Worm (Caenorhabditis elegans) whole organism, mixed stage, embryonic: ENCODE measurements around the gene C25A11.2.

ENCODE experiments used
- M03D4.4 ChIP-seq: sonication (generic microtip); optimal IDR thresholded peaks from 2 replicates; lab custom pipeline; 2017; ENCODE audit warnings: mild to moderate bottlenecking, missing genetic modification characterization, missing compliant biosample characterization
- bed-3 ChIP-seq: fragments of 200-800 bp; sonication (Bioruptor generic); optimal IDR thresholded peaks from 3 replicates; lab custom pipeline; 2018; ENCODE audit warnings: mild to moderate bottlenecking, missing genetic modification characterization, moderate library complexity, missing compliant biosample characterization
- blmp-1 ChIP-seq: fragments of 150-350 bp; optimal IDR thresholded peaks from 2 replicates; lab custom pipeline; 2014; ENCODE audit warnings: missing biosample characterization, missing genetic modification characterization
- ceh-43 ChIP-seq: fragments of 200-800 bp; sonication (Bioruptor generic); optimal IDR thresholded peaks from 2 replicates; lab custom pipeline; 2018; ENCODE audit warnings: mild to moderate bottlenecking, missing genetic modification characterization, moderate library complexity, missing compliant biosample characterization
- ceh-83 ChIP-seq: fragments of 200-800 bp; sonication (Bioruptor generic); optimal IDR thresholded peaks from 2 replicates; lab custom pipeline; 2018; ENCODE audit warnings: mild to moderate bottlenecking, missing genetic modification characterization, missing compliant biosample characterization
- ces-1 ChIP-seq: fragments of 150-350 bp; optimal IDR thresholded peaks from 2 replicates; lab custom pipeline; 2014; ENCODE audit warnings: missing biosample characterization, missing genetic modification reagents, missing genetic modification characterization
- cnd-1 ChIP-seq: fragments of 200-800 bp; sonication (Bioruptor generic); optimal IDR thresholded peaks from 2 replicates; lab custom pipeline; 2018; ENCODE audit warnings: mild to moderate bottlenecking, missing genetic modification characterization, missing compliant biosample characterization
- drap-1 ChIP-seq: fragments of 200-800 bp; sonication (Bioruptor generic); optimal IDR thresholded peaks from 3 replicates; lab custom pipeline; 2018; ENCODE audit warnings: mild to moderate bottlenecking, missing genetic modification characterization, missing compliant biosample characterization
- elt-1 ChIP-seq: sonication (generic microtip); optimal IDR thresholded peaks from 2 replicates; lab custom pipeline; 2017; ENCODE audit warnings: missing genetic modification characterization, mild to moderate bottlenecking, missing compliant biosample characterization, antibody characterized with exemption, moderate library complexity, borderline replicate concordance; ENCODE audit not compliant: insufficient read depth
- elt-3 ChIP-seq: fragments of 150-350 bp; optimal IDR thresholded peaks from 2 replicates; lab custom pipeline; 2014; ENCODE audit warnings: missing biosample characterization, missing genetic modification characterization
- flh-1 ChIP-seq: fragments of 200-800 bp; sonication (Bioruptor generic); optimal IDR thresholded peaks from 2 replicates; lab custom pipeline; 2018; ENCODE audit warnings: mild to moderate bottlenecking, missing genetic modification characterization, moderate library complexity, missing compliant biosample characterization
- ham-2 ChIP-seq: fragments of 200-800 bp; sonication (Bioruptor generic); optimal IDR thresholded peaks from 2 replicates; lab custom pipeline; 2018; ENCODE audit warnings: mild to moderate bottlenecking, missing genetic modification characterization, missing compliant biosample characterization
- hlh-1 ChIP-seq: fragments of 150-350 bp; optimal IDR thresholded peaks from 2 replicates; lab custom pipeline; 2014; ENCODE audit warnings: missing biosample characterization, missing genetic modification reagents, missing genetic modification characterization
- lin-13 ChIP-seq: fragments of 150-350 bp; optimal IDR thresholded peaks from 2 replicates; lab custom pipeline; 2014; ENCODE audit warnings: missing biosample characterization, missing genetic modification characterization
- lin-32 ChIP-seq: fragments of 200-800 bp; sonication (Bioruptor generic); optimal IDR thresholded peaks from 2 replicates; lab custom pipeline; 2018; ENCODE audit warnings: mild to moderate bottlenecking, missing genetic modification characterization, missing compliant biosample characterization
- lsy-2 ChIP-seq: fragments of 150-350 bp; optimal IDR thresholded peaks from 2 replicates; lab custom pipeline; 2014; ENCODE audit warnings: missing biosample characterization, missing genetic modification characterization
- mab-5 ChIP-seq: fragments of 150-350 bp; optimal IDR thresholded peaks from 2 replicates; lab custom pipeline; 2014; ENCODE audit warnings: missing biosample characterization, missing genetic modification characterization
- mep-1 ChIP-seq: fragments of 150-350 bp; optimal IDR thresholded peaks from 2 replicates; lab custom pipeline; 2017; ENCODE audit warnings: missing biosample characterization, missing genetic modification reagents, missing genetic modification characterization, inconsistent platforms
- mls-2 ChIP-seq: sonication (generic microtip); optimal IDR thresholded peaks from 2 replicates; lab custom pipeline; 2016; ENCODE audit warnings: mild to moderate bottlenecking, missing genetic modification characterization, moderate library complexity, missing compliant biosample characterization
- nhr-12 ChIP-seq: fragments of 150-350 bp; optimal IDR thresholded peaks from 2 replicates; lab custom pipeline; 2014; ENCODE audit warnings: missing biosample characterization, missing genetic modification characterization
- nhr-2 ChIP-seq: fragments of 150-350 bp; optimal IDR thresholded peaks from 2 replicates; lab custom pipeline; 2014; ENCODE audit warnings: missing biosample characterization, missing genetic modification characterization
- nhr-237 ChIP-seq: fragments of 150-350 bp; optimal IDR thresholded peaks from 2 replicates; lab custom pipeline; 2014; ENCODE audit warnings: missing biosample characterization, missing genetic modification characterization
- nhr-28 ChIP-seq: fragments of 150-350 bp; optimal IDR thresholded peaks from 2 replicates; lab custom pipeline; 2014; ENCODE audit warnings: missing biosample characterization, missing genetic modification characterization
- nhr-76 ChIP-seq: sonication (generic microtip); optimal IDR thresholded peaks from 2 replicates; lab custom pipeline; 2017; ENCODE audit warnings: missing biosample characterization, missing genetic modification characterization
- pha-4 ChIP-seq: fragments of 150-350 bp; optimal IDR thresholded peaks from 2 replicates; lab custom pipeline; 2018; ENCODE audit warnings: missing biosample characterization, missing genetic modification reagents, missing genetic modification characterization
- sem-2 ChIP-seq: fragments of 200-800 bp; sonication (Bioruptor generic); optimal IDR thresholded peaks from 2 replicates; lab custom pipeline; 2018; ENCODE audit warnings: mild to moderate bottlenecking, missing genetic modification characterization, missing compliant biosample characterization
- snpc-4 ChIP-seq: fragments of 150-350 bp; optimal IDR thresholded peaks from 2 replicates; lab custom pipeline; 2014; ENCODE audit warnings: missing biosample characterization, missing genetic modification characterization
- sptf-1 ChIP-seq: sonication (generic microtip); optimal IDR thresholded peaks from 2 replicates; lab custom pipeline; 2017; ENCODE audit warnings: mild to moderate bottlenecking, missing genetic modification characterization, moderate library complexity, missing compliant biosample characterization
- tbx-8 ChIP-seq: fragments of 200-800 bp; sonication (Bioruptor generic); optimal IDR thresholded peaks from 2 replicates; lab custom pipeline; 2018; ENCODE audit warnings: mild to moderate bottlenecking, missing genetic modification characterization, moderate library complexity, missing compliant biosample characterization
- unc-120 ChIP-seq: sonication (generic microtip); optimal IDR thresholded peaks from 2 replicates; lab custom pipeline; 2017; ENCODE audit warnings: missing genetic modification characterization, missing compliant biosample characterization; ENCODE audit not compliant: poor library complexity, severe bottlenecking
- unc-39 ChIP-seq: fragments of 150-350 bp; optimal IDR thresholded peaks from 2 replicates; lab custom pipeline; 2014; ENCODE audit warnings: missing biosample characterization, missing genetic modification characterization
- unc-62 ChIP-seq: fragments of 150-350 bp; optimal IDR thresholded peaks from 2 replicates; lab custom pipeline; 2014; ENCODE audit warnings: missing biosample characterization, missing genetic modification reagents, missing genetic modification characterization
- zip-8 ChIP-seq: fragments of 150-350 bp; optimal IDR thresholded peaks from 2 replicates; lab custom pipeline; 2014; ENCODE audit warnings: missing biosample characterization, missing genetic modification characterization
- ztf-11 ChIP-seq: fragments of 150-350 bp; optimal IDR thresholded peaks from 2 replicates; lab custom pipeline; 2014; ENCODE audit warnings: missing biosample characterization, missing genetic modification characterization

C25A11.2 gene

ce11 chrX:9105075-9105474, 8.8 kb upstream of the C25A11.2 start:
- no peak for TF ChIP-seq nhr-12 (tag; lab: Kevin White, UChicago)
- no peak for TF ChIP-seq zip-8 (tag; lab: Kevin White, UChicago)
- no peak for TF ChIP-seq nhr-237 (tag; lab: Kevin White, UChicago)
- TF ChIP-seq ceh-83 (GFP tag; lab: Kevin White, UChicago) = no peak
- no peak for TF ChIP-seq lin-13 (tag; lab: Kevin White, UChicago)
- TF ChIP-seq lin-32 (GFP tag; lab: Kevin White, UChicago) = no peak
- TF ChIP-seq unc-62 (GFP tag; lab: Kevin White, UChicago) = no peak
- no peak for TF ChIP-seq ceh-43 (GFP tag; lab: Kevin White, UChicago)
- no peak for TF ChIP-seq nhr-76 (tag; lab: Kevin White, UChicago)
- no peak for TF ChIP-seq cnd-1 (tag; lab: Kevin White, UChicago)
- no peak for TF ChIP-seq mab-5

ce11 chrX:9105888-9106287, 8.0 kb upstream of the C25A11.2 start:
- no peak for TF ChIP-seq nhr-76 (tag; lab: Kevin White, UChicago)
- no peak for TF ChIP-seq hlh-1 (tag; lab: Kevin White, UChicago)
- TF ChIP-seq nhr-2 = no peak
- TF ChIP-seq elt-1 (tag; lab: Kevin White, UChicago) = no peak
- TF ChIP-seq mls-2 = no peak

- no peak for TF ChIP-seq ces-1 (GFP tag; lab: Kevin White, UChicago)
- no peak for TF ChIP-seq ceh-83 (GFP tag; lab: Kevin White, UChicago)
- no peak for TF ChIP-seq drap-1 (GFP tag; lab: Kevin White, UChicago)
- TF ChIP-seq sptf-1 = no peak
- no peak for TF ChIP-seq unc-39 (tag; lab: Kevin White, UChicago)
- no peak for TF ChIP-seq flh-1 (GFP tag; lab: Kevin White, UChicago)
Measured at ce11 chrX:9107866-9108265, 6.0 kb upstream of the C25A11.2 start.

- TF ChIP-seq bed-3 (no peak), lin-32 (GFP tag; lab: Kevin White, UChicago) (no peak), unc-120 (tag; lab: Kevin White, UChicago) (no peak), lsy-2 (tag; lab: Kevin White, UChicago) (no peak), elt-3 (tag; lab: Kevin White, UChicago) (no peak), M03D4.4 (tag; lab: Kevin White, UChicago) (no peak), tbx-8 (GFP tag; lab: Kevin White, UChicago) (no peak), nhr-237 (tag; lab: Kevin White, UChicago) (no peak), mls-2 (no peak), nhr-28 (tag; lab: Kevin White, UChicago) (no peak), pha-4 (no peak), nhr-76 (tag; lab: Kevin White, UChicago) (no peak), hlh-1 (tag; lab: Kevin White, UChicago) (no peak), lin-13 (tag; lab: Kevin White, UChicago) (no peak), nhr-2 (no peak), ceh-83 (GFP tag; lab: Kevin White, UChicago) (no peak), cnd-1 (tag; lab: Kevin White, UChicago) (no peak), ces-1 (GFP tag; lab: Kevin White, UChicago) (no peak), mab-5 (no peak)
- TF ChIP-seq, all 35 proteins: peak for 0
Measured at ce11 chrX:9111585-9111984, 2.3 kb upstream of the C25A11.2 start.

ce11 chrX:9117541-9117940, 3.7 kb downstream of the C25A11.2 start:
- TF ChIP-seq blmp-1 (tag; lab: Kevin White, UChicago) (no peak), mep-1 (tag; lab: Kevin White, UChicago) (no peak), tbx-8 (GFP tag; lab: Kevin White, UChicago) (no peak), M03D4.4 (tag; lab: Kevin White, UChicago) (no peak), snpc-4 (no peak), elt-1 (tag; lab: Kevin White, UChicago) (no peak), unc-62 (GFP tag; lab: Kevin White, UChicago) (no peak), lsy-2 (tag; lab: Kevin White, UChicago) (no peak), sem-2 (GFP tag; lab: Kevin White, UChicago) (no peak), nhr-2 (no peak), ceh-83 (GFP tag; lab: Kevin White, UChicago) (no peak), nhr-28 (tag; lab: Kevin White, UChicago) (no peak), hlh-1 (tag; lab: Kevin White, UChicago) (no peak), unc-120 (tag; lab: Kevin White, UChicago) (no peak), ham-2 (GFP tag; lab: Kevin White, UChicago) (no peak), ces-1 (GFP tag; lab: Kevin White, UChicago) (no peak), mab-5 (no peak), nhr-12 (tag; lab: Kevin White, UChicago) (no peak), ztf-11 (no peak)
